Worm (Caenorhabditis elegans) whole organism, late embryonic: ENCODE results near the gene ocr-4.

Experiments used
- ceh-48 ChIP-seq: sonication (generic microtip); optimal IDR thresholded peaks from 2 replicates; lab custom pipeline; 2016; ENCODE audit warnings: missing genetic modification characterization, inconsistent platforms, missing compliant biosample characterization
- gmeb-2 ChIP-seq: sonication (generic microtip); optimal IDR thresholded peaks from 2 replicates; lab custom pipeline; 2016; ENCODE audit warnings: missing genetic modification characterization, inconsistent platforms, missing compliant biosample characterization
- hlh-15 ChIP-seq: sonication (generic microtip); optimal IDR thresholded peaks from 2 replicates; lab custom pipeline; 2016; ENCODE audit warnings: missing genetic modification characterization, missing compliant biosample characterization
- lin-11 ChIP-seq: fragments of 200-800 bp; sonication (Bioruptor generic); optimal IDR thresholded peaks from 2 replicates; lab custom pipeline; 2018; ENCODE audit warnings: mild to moderate bottlenecking, missing genetic modification characterization, missing compliant biosample characterization
- pha-4 ChIP-seq: fragments of 150-350 bp; optimal IDR thresholded peaks from 2 replicates; lab custom pipeline; 2018; ENCODE audit warnings: missing biosample characterization, missing genetic modification reagents, missing genetic modification characterization

DNA sequence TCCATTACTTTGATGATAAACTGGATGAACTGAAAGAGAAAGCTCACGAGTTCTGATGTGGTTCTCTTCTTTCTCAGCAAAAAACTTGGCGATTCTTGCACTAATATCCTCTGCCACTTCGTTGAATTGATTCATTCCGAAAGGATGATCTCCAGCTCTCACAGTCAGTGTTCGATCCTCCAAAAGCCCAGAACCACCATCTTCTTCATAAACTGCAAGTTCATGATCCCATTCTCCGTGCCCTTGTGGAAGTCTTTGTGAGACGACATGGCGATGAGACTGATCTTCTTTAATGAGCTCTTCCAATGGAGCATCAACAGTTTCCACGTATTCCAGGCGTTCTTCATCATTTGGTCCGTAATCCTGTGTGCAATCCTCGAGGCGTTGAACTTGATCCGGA lies 7.7 kb downstream of the ocr-4 start:
- TF ChIP-seq ceh-48: no peak
- TF ChIP-seq hlh-15 (tag; lab: Kevin White, UChicago): no peak
- no peak for TF ChIP-seq lin-11
- no peak for TF ChIP-seq gmeb-2 (tag; lab: Kevin White, UChicago)
- no peak for TF ChIP-seq pha-4 (tag; lab: Kevin White, UChicago)
